Worm (Caenorhabditis elegans): ENCODE results near the gene C05D11.8.

ce11 chrIII:6452683-6453082, 25.6 kb upstream of the C05D11.8 start:
- TF ChIP-seq ama-1 (optimal IDR thresholded peaks at IDR 0.05): no peak
- TF ChIP-seq jun-1 (tag; optimal IDR thresholded peaks at IDR 0.05): no peak
- TF ChIP-seq dpl-1 (GFP tag; optimal IDR thresholded peaks at IDR 0.05): peak; percentile 20 to 76 (median 64)
- no peak for TF ChIP-seq tbx-2 (tag; optimal IDR thresholded peaks at IDR 0.05)
- no peak for TF ChIP-seq ceh-90 (tag; optimal IDR thresholded peaks at IDR 0.05)
- TF ChIP-seq lin-15B (tag; optimal IDR thresholded peaks at IDR 0.05): no peak
- TF ChIP-seq pqm-1 (tag; optimal IDR thresholded peaks at IDR 0.05): no peak
- TF ChIP-seq elt-3 (tag; optimal IDR thresholded peaks at IDR 0.05): no peak
- no peak for TF ChIP-seq snpc-4 (tag; optimal IDR thresholded peaks at IDR 0.05)
- TF ChIP-seq sptf-1 (tag; optimal IDR thresholded peaks at IDR 0.05): no peak
- no peak for TF ChIP-seq unc-130 (tag; optimal IDR thresholded peaks at IDR 0.05)
- no peak for TF ChIP-seq nhr-77 (tag; optimal IDR thresholded peaks at IDR 0.05)
- TF ChIP-seq nhr-84 (tag; optimal IDR thresholded peaks at IDR 0.05): no peak
- TF ChIP-seq blmp-1 (tag; optimal IDR thresholded peaks at IDR 0.05): peak; percentile 60

Data from whole organism, L1 larva.